Worm (Caenorhabditis elegans) whole organism, late embryonic: Measurements from ENCODE around the gene fkh-5.

ENCODE experiments used
- C08G9.2 ChIP-seq: sonication (generic microtip); optimal IDR thresholded peaks from 2 replicates; lab custom pipeline; 2016; ENCODE audit warnings: mild to moderate bottlenecking, missing genetic modification characterization, moderate library complexity, missing compliant biosample characterization
- F13H6.1 ChIP-seq: sonication (generic microtip); optimal IDR thresholded peaks from 2 replicates; lab custom pipeline; 2016; ENCODE audit warnings: missing genetic modification characterization, missing compliant biosample characterization
- ahr-1 ChIP-seq: sonication (generic microtip); optimal IDR thresholded peaks from 2 replicates; lab custom pipeline; 2016; ENCODE audit warnings: missing genetic modification characterization, missing compliant biosample characterization
- ama-1 ChIP-seq: fragments of 150-350 bp; optimal IDR thresholded peaks from 2 replicates; lab custom pipeline; 2014
- ceh-18 ChIP-seq: sonication (generic microtip); optimal IDR thresholded peaks from 2 replicates; lab custom pipeline; 2016; ENCODE audit warnings: missing genetic modification characterization, missing compliant biosample characterization
- ceh-19 ChIP-seq: fragments of 200-800 bp; sonication (Bioruptor generic); optimal IDR thresholded peaks from 2 replicates; lab custom pipeline; 2018; ENCODE audit warnings: mild to moderate bottlenecking, missing genetic modification characterization, missing compliant biosample characterization
- ceh-2 ChIP-seq: sonication (generic microtip); optimal IDR thresholded peaks from 2 replicates; lab custom pipeline; 2016; ENCODE audit warnings: missing genotype, missing genetic modification characterization, missing compliant biosample characterization
- ceh-22 ChIP-seq: sonication (generic microtip); optimal IDR thresholded peaks from 2 replicates; lab custom pipeline; 2017; ENCODE audit warnings: missing biosample characterization, missing genetic modification characterization
- ceh-30 ChIP-seq: fragments of 150-350 bp; optimal IDR thresholded peaks from 2 replicates; lab custom pipeline; 2014; ENCODE audit warnings: missing biosample characterization, missing genetic modification characterization
- ceh-31 ChIP-seq: sonication (generic microtip); optimal IDR thresholded peaks from 2 replicates; lab custom pipeline; 2016; ENCODE audit warnings: missing genetic modification characterization, missing compliant biosample characterization
- ceh-34 ChIP-seq: sonication (generic microtip); optimal IDR thresholded peaks from 2 replicates; lab custom pipeline; 2016; ENCODE audit warnings: mild to moderate bottlenecking, missing genetic modification characterization, missing compliant biosample characterization
- che-1 ChIP-seq: sonication (generic microtip); optimal IDR thresholded peaks from 2 replicates; lab custom pipeline; 2016; ENCODE audit warnings: mild to moderate bottlenecking, missing genetic modification characterization, missing compliant biosample characterization
- elt-2 ChIP-seq: sonication (generic microtip); optimal IDR thresholded peaks from 2 replicates; lab custom pipeline; 2016; ENCODE audit warnings: missing genetic modification reagents, missing genetic modification characterization, missing compliant biosample characterization
- ets-4 ChIP-seq: sonication (generic microtip); optimal IDR thresholded peaks from 2 replicates; lab custom pipeline; 2016; ENCODE audit warnings: missing genetic modification characterization, missing compliant biosample characterization
- eyg-1 ChIP-seq: sonication (generic microtip); optimal IDR thresholded peaks from 2 replicates; lab custom pipeline; 2016; ENCODE audit warnings: missing genotype, missing genetic modification characterization, missing compliant biosample characterization
- fax-1 ChIP-seq: sonication (generic microtip); optimal IDR thresholded peaks from 2 replicates; lab custom pipeline; 2016; ENCODE audit warnings: missing genotype, missing genetic modification characterization, missing compliant biosample characterization
- hlh-13 ChIP-seq: fragments of 200-800 bp; sonication (Bioruptor generic); optimal IDR thresholded peaks from 2 replicates; lab custom pipeline; 2018; ENCODE audit warnings: mild to moderate bottlenecking, missing genetic modification characterization, missing compliant biosample characterization
- lim-6 ChIP-seq: sonication (generic microtip); optimal IDR thresholded peaks from 2 replicates; lab custom pipeline; 2016; ENCODE audit warnings: missing genetic modification characterization, missing compliant biosample characterization
- lin-11 ChIP-seq: fragments of 200-800 bp; sonication (Bioruptor generic); optimal IDR thresholded peaks from 2 replicates; lab custom pipeline; 2018; ENCODE audit warnings: mild to moderate bottlenecking, missing genetic modification characterization, missing compliant biosample characterization
- nhr-11 ChIP-seq: fragments of 150-350 bp; optimal IDR thresholded peaks from 2 replicates; lab custom pipeline; 2014; ENCODE audit warnings: missing biosample characterization, missing genetic modification characterization
- nhr-232 ChIP-seq: sonication (generic microtip); optimal IDR thresholded peaks from 2 replicates; lab custom pipeline; 2016; ENCODE audit warnings: missing genetic modification characterization, missing compliant biosample characterization
- pag-3 ChIP-seq: sonication (generic microtip); optimal IDR thresholded peaks from 2 replicates; lab custom pipeline; 2016; ENCODE audit warnings: missing compliant biosample characterization, missing genetic modification characterization, borderline replicate concordance
- pqm-1 ChIP-seq: sonication (generic microtip); optimal IDR thresholded peaks from 2 replicates; lab custom pipeline; 2016; ENCODE audit warnings: missing genetic modification characterization, missing compliant biosample characterization
- pros-1 ChIP-seq: fragments of 150-350 bp; optimal IDR thresholded peaks from 2 replicates; lab custom pipeline; 2014; ENCODE audit warnings: missing biosample characterization, missing genetic modification reagents, missing genetic modification characterization
- ref-2 ChIP-seq: sonication (generic microtip); optimal IDR thresholded peaks from 2 replicates; lab custom pipeline; 2016; ENCODE audit warnings: missing genetic modification characterization, missing compliant biosample characterization
- rnt-1 ChIP-seq: sonication (generic microtip); optimal IDR thresholded peaks from 2 replicates; lab custom pipeline; 2016; ENCODE audit warnings: missing genetic modification characterization, missing compliant biosample characterization
- sdc-2 ChIP-seq: sonication (generic microtip); optimal IDR thresholded peaks from 2 replicates; lab custom pipeline; 2016; ENCODE audit warnings: missing genotype, missing genetic modification characterization, missing compliant biosample characterization
- sox-4 ChIP-seq: sonication (generic microtip); optimal IDR thresholded peaks from 2 replicates; lab custom pipeline; 2017; ENCODE audit warnings: mild to moderate bottlenecking, missing genetic modification characterization, inconsistent platforms, missing compliant biosample characterization
- tbx-2 ChIP-seq: sonication (generic microtip); optimal IDR thresholded peaks from 2 replicates; lab custom pipeline; 2016; ENCODE audit warnings: missing genetic modification characterization, missing compliant biosample characterization
- tbx-7 ChIP-seq: sonication (generic microtip); optimal IDR thresholded peaks from 2 replicates; lab custom pipeline; 2016; ENCODE audit warnings: missing genotype, missing genetic modification characterization, missing compliant biosample characterization
- unc-3 ChIP-seq, 2 experiments: fragments of 200-800 bp in 1 of 2; sonication (Bioruptor generic) in 1 of 2; sonication (generic microtip) in 1 of 2; conservative IDR thresholded peaks in 1 of 2; optimal IDR thresholded peaks in 1 of 2; 2 replicates each; pipeline versions ENCODE4 v1.3.6 to Lab custom; 2016 to 2022; ENCODE audit warnings: missing compliant biosample characterization in 2 of 2, missing genetic modification characterization in 2 of 2, missing genetic modification reagents in 1 of 2
- unc-42 ChIP-seq: sonication (generic microtip); optimal IDR thresholded peaks from 2 replicates; lab custom pipeline; 2016; ENCODE audit warnings: missing genotype, missing genetic modification characterization, missing compliant biosample characterization
- ztf-16 ChIP-seq: sonication (generic microtip); optimal IDR thresholded peaks from 2 replicates; lab custom pipeline; 2017; ENCODE audit warnings: missing genetic modification characterization, missing compliant biosample characterization

The fkh-5 gene

DNA sequence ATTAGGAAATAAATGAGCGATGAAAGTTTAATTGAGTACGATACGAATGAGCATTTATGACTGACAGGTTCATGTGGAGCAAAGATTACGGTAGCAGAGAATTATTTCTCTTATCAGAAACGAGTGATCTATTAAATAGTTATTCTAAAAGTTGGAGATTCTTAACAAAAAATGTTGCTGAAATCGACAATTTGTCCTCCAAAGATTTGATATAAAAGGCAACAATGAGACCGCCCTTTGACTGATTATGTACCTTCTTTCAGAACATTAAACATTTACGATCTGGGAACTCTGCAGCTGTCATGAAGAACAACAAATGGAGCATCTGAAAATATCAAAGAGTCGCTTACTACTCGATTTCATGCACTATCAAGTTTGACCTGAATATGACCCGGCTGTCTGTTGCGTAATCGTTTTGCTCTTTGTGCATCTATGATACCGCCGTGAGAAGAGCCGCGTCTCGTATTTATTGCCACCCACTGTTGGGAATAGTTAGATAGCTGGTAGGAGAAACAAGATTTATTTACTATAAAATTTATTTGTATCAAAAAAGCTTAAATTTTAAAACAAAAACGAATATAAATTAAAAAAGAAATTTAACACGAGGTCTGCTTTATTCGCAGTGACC lies 34.8 kb upstream of the fkh-5 start, which contains the start of gene pal-1:
pal-1 (minus strand) TSS at position 51 of the 628 bp plus-strand sequence.
- TF ChIP-seq ceh-34 (tag; lab: Kevin White, UChicago) (no peak), ceh-30 (tag; lab: Kevin White, UChicago) (no peak), tbx-7 (tag; lab: Kevin White, UChicago) (no peak), unc-3 (GFP tag; conservative IDR thresholded peaks at IDR 0.05; lab: Robert Waterston, UW) (no peak), unc-3 (tag; optimal IDR thresholded peaks at IDR 0.05; lab: Kevin White, UChicago) (no peak), nhr-232 (no peak), lim-6 (tag; lab: Kevin White, UChicago) (no peak), pros-1 (tag; lab: Kevin White, UChicago) (no peak), pqm-1 (tag; lab: Kevin White, UChicago) (no peak)

DNA sequence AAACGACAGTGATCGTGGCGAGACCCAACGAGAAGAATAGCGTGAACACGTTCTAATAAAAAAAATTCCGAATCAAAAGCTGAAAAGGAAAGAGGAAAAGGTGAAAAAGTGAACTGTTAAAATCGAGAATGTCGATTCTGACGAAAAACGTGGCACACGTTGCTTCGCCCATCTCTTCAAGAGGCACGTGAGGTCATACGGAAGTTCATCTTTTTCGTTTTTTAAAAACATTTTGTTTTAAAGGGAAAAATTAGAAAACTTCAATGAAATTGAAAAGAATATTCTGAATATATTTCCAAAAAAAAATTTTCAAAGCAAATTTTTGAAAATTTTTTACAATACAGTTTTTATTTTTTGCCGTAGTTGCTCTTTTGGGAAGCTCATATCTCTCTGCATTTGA lies 33.3 kb upstream of the fkh-5 start, which contains the start of gene C38D4.7:
C38D4.7 (minus strand) TSS at position 101 of the 400 bp plus-strand sequence.
- no peak for TF ChIP-seq tbx-2 (tag; lab: Kevin White, UChicago)
- no peak for TF ChIP-seq ets-4 (tag; lab: Kevin White, UChicago)
- TF ChIP-seq, all 69 proteins: peak for 0

DNA sequence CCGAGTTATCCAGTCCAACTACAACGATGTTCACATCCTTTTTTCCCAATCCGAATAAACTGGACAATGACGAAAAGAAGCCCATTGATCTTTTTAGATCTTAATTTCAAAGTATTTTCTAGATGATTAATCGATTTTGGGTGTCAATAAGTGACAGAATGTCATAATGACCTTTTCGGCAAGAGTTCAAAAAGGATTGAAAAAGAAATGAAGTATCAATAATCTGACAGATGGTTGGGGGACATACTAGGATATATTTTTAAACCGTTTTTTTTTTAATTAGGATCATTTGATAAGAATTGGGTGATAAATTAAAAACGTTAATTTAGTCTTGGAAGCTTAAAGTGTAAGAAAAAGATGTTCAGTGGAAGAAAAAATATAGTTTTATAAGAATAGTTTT lies 29.7 kb upstream of the fkh-5 start, which contains the start of gene arl-6:
arl-6 (minus strand) TSS at position 101 of the 400 bp plus-strand sequence.
- no peak for TF ChIP-seq pag-3 (tag; lab: Kevin White, UChicago)
- TF ChIP-seq sdc-2 (tag; lab: Kevin White, UChicago) = no peak
- TF ChIP-seq rnt-1 (tag; lab: Kevin White, UChicago) = no peak
- TF ChIP-seq ceh-31 (tag; lab: Kevin White, UChicago) = no peak
- TF ChIP-seq unc-42 (tag; lab: Kevin White, UChicago) = no peak

DNA sequence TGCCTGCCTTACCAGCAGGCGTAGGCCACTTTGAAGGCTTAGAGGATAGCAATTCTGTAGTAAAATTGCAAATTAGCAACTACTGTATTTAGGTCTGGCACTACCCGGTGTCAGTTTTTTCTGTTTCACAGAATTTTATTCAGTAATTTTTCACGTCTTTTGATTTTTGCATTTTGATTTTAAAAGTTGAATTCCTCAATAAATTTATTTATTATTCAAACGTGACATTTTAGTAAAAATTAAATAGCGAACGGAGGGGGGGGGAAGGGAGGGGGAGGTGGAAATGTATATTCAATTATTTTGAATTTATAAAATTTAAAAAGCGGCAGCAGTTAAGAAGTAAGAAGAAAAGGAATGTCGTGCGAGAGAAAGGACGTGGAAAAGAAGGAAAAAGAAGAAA lies 27.2 kb upstream of the fkh-5 start, which contains the start of gene F26A1.4:
F26A1.4 (plus strand) TSS at position 301 of the 400 bp plus-strand sequence.
- TF ChIP-seq ceh-19 (GFP tag; lab: Kevin White, UChicago) (no peak), F13H6.1 (tag; lab: Kevin White, UChicago) (no peak), ceh-18 (tag; lab: Kevin White, UChicago) (no peak), ceh-22 (tag; lab: Kevin White, UChicago) (no peak), C08G9.2 (tag; lab: Kevin White, UChicago) (no peak), elt-2 (tag; lab: Kevin White, UChicago) (no peak), unc-3 (GFP tag; conservative IDR thresholded peaks at IDR 0.05; lab: Robert Waterston, UW) (no peak), unc-3 (tag; optimal IDR thresholded peaks at IDR 0.05; lab: Kevin White, UChicago) (no peak), ceh-2 (no peak)

DNA sequence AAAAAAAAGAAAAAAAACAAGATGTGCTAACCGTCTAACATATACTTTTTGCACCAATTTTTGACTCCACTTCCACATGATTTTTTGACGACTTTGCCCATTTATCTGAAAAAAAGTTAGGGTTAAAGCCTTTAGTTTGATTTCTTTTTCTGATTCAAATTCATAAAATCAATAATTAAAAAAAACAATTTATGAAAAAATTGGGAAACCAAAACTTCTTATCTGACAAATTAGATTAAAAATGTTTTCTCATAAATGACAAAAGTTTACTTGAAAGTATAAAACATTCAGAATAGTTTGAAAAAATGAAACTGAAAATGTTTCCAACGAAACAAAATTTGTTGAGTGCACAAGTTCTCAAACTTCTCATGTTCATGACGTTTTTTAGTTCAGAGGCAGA lies 24.6 kb upstream of the fkh-5 start, which contains the start of gene F26A1.7:
F26A1.7 (minus strand) TSS at position 101 of the 400 bp plus-strand sequence.
- TF ChIP-seq fax-1 = no peak
- no peak for TF ChIP-seq tbx-2 (tag; lab: Kevin White, UChicago)
- no peak for TF ChIP-seq ref-2 (tag; lab: Kevin White, UChicago)
- no peak for TF ChIP-seq ztf-16 (tag; lab: Kevin White, UChicago)
- TF ChIP-seq ahr-1 (tag; lab: Kevin White, UChicago) = no peak
- no peak for TF ChIP-seq tbx-7 (tag; lab: Kevin White, UChicago)
- TF ChIP-seq lin-11 (tag; lab: Kevin White, UChicago) = no peak
- no peak for TF ChIP-seq ama-1 (lab: Kevin White, UChicago)
- TF ChIP-seq che-1 (tag; lab: Kevin White, UChicago) = no peak
- TF ChIP-seq eyg-1 (tag; lab: Kevin White, UChicago) = no peak
- no peak for TF ChIP-seq nhr-11 (tag; lab: Kevin White, UChicago)
- no peak for TF ChIP-seq sox-4
- no peak for TF ChIP-seq F13H6.1 (tag; lab: Kevin White, UChicago)
- TF ChIP-seq hlh-13 (GFP tag; lab: Kevin White, UChicago) = no peak
- no peak for TF ChIP-seq unc-42 (tag; lab: Kevin White, UChicago)
